Worm (Caenorhabditis elegans) whole organism, L1 larva: ENCODE results near the gene zip-8.

Experiments
- Y116A8C.19 ChIP-seq: sonication (generic microtip); optimal IDR thresholded peaks from 2 replicates; lab custom pipeline; 2016; ENCODE audit warnings: missing compliant biosample characterization, missing genetic modification characterization, borderline replicate concordance
- aha-1 ChIP-seq: fragments of 150-350 bp; optimal IDR thresholded peaks from 2 replicates; lab custom pipeline; 2014; ENCODE audit warnings: missing biosample characterization, missing genetic modification characterization
- ceh-63 ChIP-seq: fragments of 200-800 bp; sonication (Bioruptor generic); optimal IDR thresholded peaks from 2 replicates; lab custom pipeline; 2018; ENCODE audit warnings: mild to moderate bottlenecking, missing genetic modification characterization, missing compliant biosample characterization
- ceh-8 ChIP-seq: fragments of 200-800 bp; sonication (Bioruptor generic); optimal IDR thresholded peaks from 2 replicates; lab custom pipeline; 2018; ENCODE audit warnings: mild to moderate bottlenecking, missing genetic modification characterization, moderate library complexity, missing compliant biosample characterization
- ceh-82 ChIP-seq, 3 experiments: fragments of 150-350 bp in 1 of 3; sonication (generic microtip) in 2 of 3; optimal IDR thresholded peaks; 2 replicates each; lab custom pipeline; 2014 to 2017; ENCODE audit warnings: missing biosample characterization in 3 of 3, missing genetic modification characterization in 3 of 3
- ceh-88 ChIP-seq: fragments of 200-800 bp; sonication (Bioruptor generic); IDR thresholded peaks from 2 replicates; pipeline ENCODE4 v1.3.6; 2022; ENCODE audit warnings: missing genetic modification characterization, missing compliant biosample characterization
- ceh-90 ChIP-seq: sonication (generic microtip); optimal IDR thresholded peaks from 2 replicates; lab custom pipeline; 2016; ENCODE audit warnings: missing genetic modification characterization, missing compliant biosample characterization
- dsc-1 ChIP-seq: sonication (generic microtip); optimal IDR thresholded peaks from 2 replicates; lab custom pipeline; 2016; ENCODE audit warnings: mild to moderate bottlenecking, missing genetic modification characterization, missing compliant biosample characterization
- elt-2 ChIP-seq: sonication (generic microtip); optimal IDR thresholded peaks from 2 replicates; lab custom pipeline; 2016; ENCODE audit warnings: missing genetic modification characterization, mild to moderate bottlenecking, inconsistent platforms, missing compliant biosample characterization, missing genetic modification reagents
- elt-3 ChIP-seq, 6 experiments: fragments of 150-350 bp in 1 of 6; sonication (generic microtip); optimal IDR thresholded peaks; 2 replicates each; lab custom pipeline; 2017 to 2018; ENCODE audit warnings: missing biosample characterization in 6 of 6, missing genetic modification characterization in 6 of 6, inconsistent platforms in 1 of 6
- ets-5 ChIP-seq: fragments of 200-800 bp; sonication (Bioruptor generic); IDR thresholded peaks from 2 replicates; pipeline ENCODE4 v1.3.6; 2022; ENCODE audit warnings: missing genetic modification characterization, missing compliant biosample characterization
- fkh-4 ChIP-seq: sonication (generic microtip); optimal IDR thresholded peaks from 2 replicates; lab custom pipeline; 2016; ENCODE audit warnings: missing compliant biosample characterization, missing genetic modification characterization, borderline replicate concordance
- fkh-8 ChIP-seq: sonication (generic microtip); optimal IDR thresholded peaks from 2 replicates; lab custom pipeline; 2016; ENCODE audit warnings: mild to moderate bottlenecking, missing genetic modification characterization, missing compliant biosample characterization
- grh-1 ChIP-seq: fragments of 200-800 bp; sonication (Bioruptor generic); IDR thresholded peaks from 2 replicates; pipeline ENCODE4 v1.3.6; 2022; ENCODE audit warnings: missing genetic modification reagents, missing genetic modification characterization, missing compliant biosample characterization
- irx-1 ChIP-seq: sonication (generic microtip); optimal IDR thresholded peaks from 2 replicates; lab custom pipeline; 2016; ENCODE audit warnings: missing genetic modification characterization, missing compliant biosample characterization
- isw-1 ChIP-seq: fragments of 200-800 bp; sonication (Bioruptor generic); IDR thresholded peaks from 2 replicates; pipeline ENCODE4 v1.3.6; 2022; ENCODE audit warnings: missing genetic modification characterization, missing compliant biosample characterization
- jun-1 ChIP-seq: fragments of 150-350 bp; optimal IDR thresholded peaks from 2 replicates; lab custom pipeline; 2014; ENCODE audit warnings: missing biosample characterization, missing genetic modification reagents, missing genetic modification characterization
- lin-13 ChIP-seq: fragments of 150-350 bp; optimal IDR thresholded peaks from 2 replicates; lab custom pipeline; 2014; ENCODE audit warnings: missing biosample characterization, missing genetic modification reagents, missing genetic modification characterization
- lin-35 ChIP-seq, 2 experiments: fragments of 150-350 bp; optimal IDR thresholded peaks; 2 replicates each; lab custom pipeline; 2014; ENCODE audit warnings: missing biosample characterization in 2 of 2, missing genetic modification characterization in 2 of 2, missing genetic modification reagents in 2 of 2
- lin-39 ChIP-seq: fragments of 150-350 bp; optimal IDR thresholded peaks from 2 replicates; lab custom pipeline; 2014; ENCODE audit warnings: missing biosample characterization, missing genetic modification reagents, missing genetic modification characterization
- lir-3 ChIP-seq: sonication (generic microtip); optimal IDR thresholded peaks from 2 replicates; lab custom pipeline; 2016; ENCODE audit warnings: mild to moderate bottlenecking, missing genetic modification characterization, moderate library complexity, missing compliant biosample characterization; ENCODE audit not compliant: poor library complexity
- lsy-2 ChIP-seq, 2 experiments: fragments of 150-350 bp; optimal IDR thresholded peaks; 2 replicates each; lab custom pipeline; 2014; ENCODE audit warnings: missing biosample characterization in 2 of 2, missing genetic modification characterization in 2 of 2
- mep-1 ChIP-seq: fragments of 150-350 bp; optimal IDR thresholded peaks from 2 replicates; lab custom pipeline; 2014; ENCODE audit warnings: missing biosample characterization, missing genetic modification characterization
- nhr-12 ChIP-seq: sonication (generic microtip); optimal IDR thresholded peaks from 2 replicates; lab custom pipeline; 2017; ENCODE audit warnings: missing biosample characterization, missing genetic modification characterization
- nhr-19 ChIP-seq: fragments of 200-800 bp; sonication (Bioruptor generic); conservative IDR thresholded peaks from 2 replicates; pipeline ENCODE4 v1.3.6; 2022; ENCODE audit warnings: missing genetic modification characterization, missing compliant biosample characterization
- nhr-20 ChIP-seq: sonication (generic microtip); optimal IDR thresholded peaks from 2 replicates; lab custom pipeline; 2016; ENCODE audit warnings: mild to moderate bottlenecking, missing genetic modification characterization, missing compliant biosample characterization
- nhr-47 ChIP-seq: sonication (generic microtip); optimal IDR thresholded peaks from 2 replicates; lab custom pipeline; 2016; ENCODE audit warnings: mild to moderate bottlenecking, missing genetic modification characterization, moderate library complexity, missing compliant biosample characterization
- nhr-71 ChIP-seq: sonication (generic microtip); optimal IDR thresholded peaks from 2 replicates; lab custom pipeline; 2016; ENCODE audit warnings: mild to moderate bottlenecking, missing genetic modification characterization, moderate library complexity, missing compliant biosample characterization
- nhr-85 ChIP-seq: sonication (generic microtip); peaks from one replicate; lab custom pipeline; 2016; ENCODE audit warnings: missing genetic modification characterization, inconsistent platforms, missing compliant biosample characterization
- pag-3 ChIP-seq: sonication (generic microtip); optimal IDR thresholded peaks from 2 replicates; lab custom pipeline; 2017; ENCODE audit warnings: missing genetic modification characterization, mild to moderate bottlenecking, missing compliant biosample characterization, antibody characterized with exemption, borderline replicate concordance; ENCODE audit not compliant: insufficient read depth
- rnt-1 ChIP-seq: sonication (generic microtip); optimal IDR thresholded peaks from 2 replicates; lab custom pipeline; 2016; ENCODE audit warnings: mild to moderate bottlenecking, missing genetic modification characterization, moderate library complexity, missing compliant biosample characterization
- skn-1 ChIP-seq: fragments of 150-350 bp; optimal IDR thresholded peaks from 2 replicates; lab custom pipeline; 2014; ENCODE audit warnings: missing biosample characterization, missing genetic modification characterization
- snpc-4 ChIP-seq: fragments of 150-350 bp; optimal IDR thresholded peaks from 2 replicates; lab custom pipeline; 2014; ENCODE audit warnings: missing biosample characterization, missing genetic modification characterization
- snu-23 ChIP-seq: sonication (generic microtip); optimal IDR thresholded peaks from 2 replicates; lab custom pipeline; 2016; ENCODE audit warnings: missing genetic modification characterization, missing compliant biosample characterization
- sox-4 ChIP-seq: sonication (generic microtip); optimal IDR thresholded peaks from 2 replicates; lab custom pipeline; 2016; ENCODE audit warnings: missing genetic modification characterization, missing compliant biosample characterization
- unc-130 ChIP-seq: fragments of 150-350 bp; optimal IDR thresholded peaks from 2 replicates; lab custom pipeline; 2017; ENCODE audit warnings: missing biosample characterization, missing genetic modification characterization, inconsistent platforms
- unc-62 ChIP-seq: fragments of 150-350 bp; optimal IDR thresholded peaks from 2 replicates; lab custom pipeline; 2014; ENCODE audit warnings: missing biosample characterization, missing genetic modification reagents, missing genetic modification characterization
- vab-15 ChIP-seq: sonication (generic microtip); optimal IDR thresholded peaks from 2 replicates; lab custom pipeline; 2017; ENCODE audit warnings: missing genotype, mild to moderate bottlenecking, missing genetic modification characterization, missing compliant biosample characterization
- xbp-1 ChIP-seq: sonication (generic microtip); optimal IDR thresholded peaks from 2 replicates; lab custom pipeline; 2016; ENCODE audit warnings: missing genetic modification characterization, missing compliant biosample characterization
- zag-1 ChIP-seq: fragments of 150-350 bp; optimal IDR thresholded peaks from 2 replicates; lab custom pipeline; 2014; ENCODE audit warnings: missing biosample characterization, missing genetic modification characterization
- ztf-4 ChIP-seq: fragments of 150-350 bp; optimal IDR thresholded peaks from 2 replicates; lab custom pipeline; 2014; ENCODE audit warnings: missing biosample characterization, missing genetic modification characterization

Gene zip-8

DNA sequence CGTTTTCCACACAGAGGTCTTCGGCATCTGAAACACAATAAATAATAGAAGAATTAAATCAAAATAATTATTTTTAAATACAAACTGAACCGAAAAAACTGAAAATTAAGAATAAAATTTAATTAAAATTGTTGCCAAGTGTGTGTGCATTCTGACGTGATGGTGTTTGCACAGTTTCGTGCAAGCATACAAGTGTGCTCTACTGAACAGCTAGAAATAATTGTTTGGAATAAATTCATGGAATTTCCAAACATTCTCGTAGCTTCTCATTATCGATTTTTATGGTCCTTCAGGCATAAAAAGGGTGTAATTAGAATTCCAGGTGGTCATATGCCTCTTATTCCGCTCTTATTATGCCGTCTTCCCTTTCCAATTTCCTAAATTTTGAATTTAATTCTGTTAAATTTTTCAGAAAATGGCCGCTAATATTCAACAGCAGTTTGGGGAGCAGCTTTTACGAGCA lies 47.0 kb upstream of the zip-8 start, which contains the start of the genes mrps-17 and txdc-9 (continued):
- TF ChIP-seq skn-1 (tag; lab: Kevin White, UChicago), result peak; percentile 73
- peak; percentile 80 to 88 for TF ChIP-seq lin-35 (GFP tag; optimal IDR thresholded peaks at IDR 0.05; lab: Kevin White, UChicago)
- TF ChIP-seq nhr-19 (GFP tag; lab: Robert Waterston, UW), result peak; percentile 75
- TF ChIP-seq snu-23 (GFP tag; lab: Kevin White, UChicago), result peak; percentile 82
- TF ChIP-seq fkh-8, result peak; percentile 44
- TF ChIP-seq lsy-2 (tag; optimal IDR thresholded peaks at IDR 0.05; lab: Kevin White, UChicago), result peak; percentile 87 to 93
- TF ChIP-seq nhr-85, result peak; percentile 52
- TF ChIP-seq xbp-1, result peak; percentile 68
- TF ChIP-seq mep-1, result peak; percentile 97
- TF ChIP-seq elt-2 (tag; lab: Kevin White, UChicago), result peak; percentile 2
- no peak; the same call in 1 of the 2 replicates for TF ChIP-seq ceh-88 (GFP tag; lab: Robert Waterston, UW)
- peak; percentile 54 for TF ChIP-seq isw-1 (GFP tag; lab: Robert Waterston, UW)
- peak; percentile 78 for TF ChIP-seq nhr-20 (tag; lab: Kevin White, UChicago)
- TF ChIP-seq ceh-82 (tag; optimal IDR thresholded peaks at IDR 0.05; lab: Kevin White, UChicago), result peak; percentile 45 to 85 (median 60)
- TF ChIP-seq rnt-1 (tag; lab: Kevin White, UChicago), result peak; percentile 78
- TF ChIP-seq ceh-63 (GFP tag; lab: Kevin White, UChicago), result no peak
- no peak for TF ChIP-seq dsc-1
- peak; percentile 86 for TF ChIP-seq vab-15
- peak; percentile 59 for TF ChIP-seq lin-13 (GFP tag; lab: Kevin White, UChicago)
- TF ChIP-seq ceh-8 (GFP tag; lab: Kevin White, UChicago), result peak; percentile 57
- TF ChIP-seq ztf-4 (tag; lab: Kevin White, UChicago), result peak; percentile 49

ce11 chrIII:6432939-6433338 lies 45.8 kb upstream of the zip-8 start, which contains the start of gene vps-16:
TSS of gene vps-16 (plus strand) at chrIII:6433239.
- TF ChIP-seq unc-62 (GFP tag; lab: Kevin White, UChicago) (no peak), zag-1 (tag; lab: Kevin White, UChicago) (no peak), ceh-90 (tag; lab: Kevin White, UChicago) (no peak), Y116A8C.19 (tag; lab: Kevin White, UChicago) (no peak), snu-23 (GFP tag; lab: Kevin White, UChicago) (no peak), elt-3 (tag; optimal IDR thresholded peaks at IDR 0.05; lab: Kevin White, UChicago) (no peak), aha-1 (tag; lab: Kevin White, UChicago) (no peak), jun-1 (tag; lab: Kevin White, UChicago) (no peak), nhr-12 (tag; lab: Kevin White, UChicago) (no peak), irx-1 (tag; lab: Kevin White, UChicago) (no peak), unc-130 (tag; lab: Kevin White, UChicago) (no peak), pag-3 (tag; lab: Kevin White, UChicago) (no peak), nhr-47 (tag; lab: Kevin White, UChicago) (no peak), ets-5 (GFP tag; lab: Robert Waterston, UW) (no peak), nhr-71 (tag; lab: Kevin White, UChicago) (no peak), lir-3 (tag; lab: Kevin White, UChicago) (no peak), sox-4 (no peak), lin-39 (tag; lab: Kevin White, UChicago) (no peak), dsc-1 (no peak)

DNA sequence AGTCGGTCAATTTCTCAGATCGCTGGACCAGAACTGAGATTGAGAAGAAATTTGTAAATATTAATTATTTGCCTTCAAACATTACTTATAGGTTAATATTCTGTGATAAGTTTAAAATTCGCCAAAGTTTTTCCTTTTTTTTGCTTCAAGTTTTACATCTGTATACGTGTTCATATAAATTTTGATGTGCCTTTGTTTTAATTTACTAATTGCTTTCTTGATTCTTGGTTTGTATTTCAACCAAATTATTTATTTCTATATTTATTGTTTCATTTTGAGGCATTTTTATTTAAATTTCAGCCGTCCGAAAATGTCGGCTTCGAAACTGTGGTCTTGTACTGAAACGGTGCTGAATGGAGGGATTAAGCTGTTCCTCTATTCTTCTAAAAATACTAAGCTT lies 42.4 kb upstream of the zip-8 start, which contains the start of gene C05D11.1:
C05D11.1 (plus strand) TSS at position 301 of the 400 bp plus-strand sequence.
- TF ChIP-seq grh-1 (GFP tag; lab: Robert Waterston, UW) (no peak), fkh-4 (tag; lab: Kevin White, UChicago) (no peak), snpc-4 (tag; lab: Kevin White, UChicago) (no peak)
